Fruit fly (Drosophila melanogaster): ENCODE data around the gene CG15535.
A peak's percentile ranks its signal among the peaks of the same experiment; 100 is the strongest.

CG15535 gene

dm6 chr3R:30450224-30450623, 26.5 kb upstream of the CG15535 start (continued):
- TF ChIP-seq Meics (GFP tag; optimal IDR thresholded peaks at IDR 0.05): peak; percentile 76
- TF ChIP-seq CG10209 (GFP tag; optimal IDR thresholded peaks at IDR 0.05): peak; percentile 84
- TF ChIP-seq CG18764 (GFP tag; optimal IDR thresholded peaks at IDR 0.05): peak; percentile 81
- peak; percentile 54 for TF ChIP-seq Dad (GFP tag; optimal IDR thresholded peaks at IDR 0.05)
- peak; percentile 73 for TF ChIP-seq CG34376 (GFP tag; optimal IDR thresholded peaks at IDR 0.05)
- peak; percentile 75 for TF ChIP-seq mam (GFP tag; optimal IDR thresholded peaks at IDR 0.05)
- TF ChIP-seq repo (GFP tag; optimal IDR thresholded peaks at IDR 0.05): peak; percentile 85
- TF ChIP-seq Rx (GFP tag; IDR thresholded peaks at IDR 0.05): peak; percentile 53; the same call in 1 of the 2 replicates
- TF ChIP-seq eyg (GFP tag; optimal IDR thresholded peaks at IDR 0.05): no peak
- no peak for TF ChIP-seq Elba2 (GFP tag; optimal IDR thresholded peaks at IDR 0.05)
- TF ChIP-seq lilli (GFP tag; optimal IDR thresholded peaks at IDR 0.05): peak; percentile 49
- no peak; the same call in 1 of the 2 replicates for TF ChIP-seq CG14014 (GFP tag; IDR thresholded peaks at IDR 0.05)
- peak; percentile 42 for TF ChIP-seq en (GFP tag; optimal IDR thresholded peaks at IDR 0.05)
- TF ChIP-seq sc (optimal IDR thresholded peaks at IDR 0.05): no peak
- TF ChIP-seq sc (GFP tag; optimal IDR thresholded peaks at IDR 0.05): peak; percentile 83
- peak; percentile 72 for TF ChIP-seq Blimp-1 (GFP tag; optimal IDR thresholded peaks at IDR 0.05)
- TF ChIP-seq CG13775 (GFP tag; optimal IDR thresholded peaks at IDR 0.05): peak; percentile 59
- peak; percentile 53 for TF ChIP-seq Hsf (GFP tag; optimal IDR thresholded peaks at IDR 0.05)
- no peak for TF ChIP-seq pan (optimal IDR thresholded peaks at IDR 0.05)
- peak in 1 of 2 experiments; percentile 86 for TF ChIP-seq pan (GFP tag; optimal IDR thresholded peaks at IDR 0.05 in 1 of 2, IDR thresholded peaks at IDR 0.05 in 1 of 2)
- no peak for TF ChIP-seq dan (GFP tag; IDR thresholded peaks at IDR 0.05)
- TF ChIP-seq ci (GFP tag; IDR thresholded peaks at IDR 0.05): peak; percentile 91
- peak; percentile 90 for TF ChIP-seq Hmr (GFP tag; optimal IDR thresholded peaks at IDR 0.05)
- TF ChIP-seq CG12769 (tag; optimal IDR thresholded peaks at IDR 0.05): peak; percentile 67
- peak; percentile 58 for TF ChIP-seq sqz (GFP tag; optimal IDR thresholded peaks at IDR 0.05)
- peak; percentile 79 for TF ChIP-seq Mes4 (GFP tag; optimal IDR thresholded peaks at IDR 0.05)
- no peak for TF ChIP-seq Dfd (GFP tag; optimal IDR thresholded peaks at IDR 0.05)
- TF ChIP-seq vvl (GFP tag; IDR thresholded peaks at IDR 0.05): peak; percentile 86
- peak; percentile 79 for TF ChIP-seq CG17359 (tag; optimal IDR thresholded peaks at IDR 0.05)
- TF ChIP-seq Nf-YB (GFP tag; optimal IDR thresholded peaks at IDR 0.05): peak; percentile 14
- peak; percentile 72 for TF ChIP-seq gcm2 (GFP tag; optimal IDR thresholded peaks at IDR 0.05)
- no peak for TF ChIP-seq Doc2 (GFP tag; IDR thresholded peaks at IDR 0.05)
- peak; percentile 54 to 74 for TF ChIP-seq chif (GFP tag; optimal IDR thresholded peaks at IDR 0.05)
- peak; percentile 65 for TF ChIP-seq CG31388 (GFP tag; optimal IDR thresholded peaks at IDR 0.05)
- no peak for TF ChIP-seq CG18262 (tag; optimal IDR thresholded peaks at IDR 0.05)
- TF ChIP-seq CG12391 (tag; optimal IDR thresholded peaks at IDR 0.05): no peak
- TF ChIP-seq CG43689 (GFP tag; IDR thresholded peaks at IDR 0.05): peak; percentile 66
- no peak for TF ChIP-seq sug (tag; optimal IDR thresholded peaks at IDR 0.05)
- TF ChIP-seq gro (GFP tag; optimal IDR thresholded peaks at IDR 0.05): peak; percentile 54
- no peak for TF ChIP-seq CG13123 (GFP tag; optimal IDR thresholded peaks at IDR 0.05)
- TF ChIP-seq Bteb2 (GFP tag; optimal IDR thresholded peaks at IDR 0.05): peak; percentile 55
- TF ChIP-seq zen2 (GFP tag; IDR thresholded peaks at IDR 0.05; ENCODE audit: partially characterized antibody): no peak
- TF ChIP-seq Bgb (GFP tag; IDR thresholded peaks at IDR 0.05; ENCODE audit: partially characterized antibody): no peak; the same call in 1 of the 2 replicates
- TF ChIP-seq CG2678 (tag; optimal IDR thresholded peaks at IDR 0.05): peak; percentile 71
- TF ChIP-seq br (optimal IDR thresholded peaks at IDR 0.05): no peak
- TF ChIP-seq cas (GFP tag; IDR thresholded peaks at IDR 0.05): peak; percentile 68; the same call in 1 of the 2 replicates
- TF ChIP-seq CG6689 (GFP tag; IDR thresholded peaks at IDR 0.05): no peak; the same call in none of the 2 replicates
- TF ChIP-seq C15 (GFP tag; IDR thresholded peaks at IDR 0.05): peak; percentile 85; the same call in 1 of the 3 replicates
- 0 out of 2 replicates have a peak, but pooled peaks have one; percentile 7 for TF ChIP-seq dati (GFP tag; IDR thresholded peaks at IDR 0.05)
- no peak for TF ChIP-seq Dek (tag; optimal IDR thresholded peaks at IDR 0.05)
- peak; percentile 74 for TF ChIP-seq ara (GFP tag; IDR thresholded peaks at IDR 0.05)
- peak; percentile 70 for TF ChIP-seq Mad (GFP tag; optimal IDR thresholded peaks at IDR 0.05)

Data from whole organism, embryonic.